Fruit fly (Drosophila melanogaster) whole organism: ENCODE results near the gene nenya.

Experiments used
- EcR ChIP-seq, 2 experiments: fragments of >200 bp; optimal IDR thresholded peaks; 2 replicates each; lab custom pipeline; 2017; ENCODE audit warnings: missing biosample characterization in 2 of 2, missing genetic modification characterization in 2 of 2, missing genetic modification reagents in 2 of 2
- psq ChIP-seq: fragments of >200 bp; optimal IDR thresholded peaks from 2 replicates; lab custom pipeline; 2017

DNA sequence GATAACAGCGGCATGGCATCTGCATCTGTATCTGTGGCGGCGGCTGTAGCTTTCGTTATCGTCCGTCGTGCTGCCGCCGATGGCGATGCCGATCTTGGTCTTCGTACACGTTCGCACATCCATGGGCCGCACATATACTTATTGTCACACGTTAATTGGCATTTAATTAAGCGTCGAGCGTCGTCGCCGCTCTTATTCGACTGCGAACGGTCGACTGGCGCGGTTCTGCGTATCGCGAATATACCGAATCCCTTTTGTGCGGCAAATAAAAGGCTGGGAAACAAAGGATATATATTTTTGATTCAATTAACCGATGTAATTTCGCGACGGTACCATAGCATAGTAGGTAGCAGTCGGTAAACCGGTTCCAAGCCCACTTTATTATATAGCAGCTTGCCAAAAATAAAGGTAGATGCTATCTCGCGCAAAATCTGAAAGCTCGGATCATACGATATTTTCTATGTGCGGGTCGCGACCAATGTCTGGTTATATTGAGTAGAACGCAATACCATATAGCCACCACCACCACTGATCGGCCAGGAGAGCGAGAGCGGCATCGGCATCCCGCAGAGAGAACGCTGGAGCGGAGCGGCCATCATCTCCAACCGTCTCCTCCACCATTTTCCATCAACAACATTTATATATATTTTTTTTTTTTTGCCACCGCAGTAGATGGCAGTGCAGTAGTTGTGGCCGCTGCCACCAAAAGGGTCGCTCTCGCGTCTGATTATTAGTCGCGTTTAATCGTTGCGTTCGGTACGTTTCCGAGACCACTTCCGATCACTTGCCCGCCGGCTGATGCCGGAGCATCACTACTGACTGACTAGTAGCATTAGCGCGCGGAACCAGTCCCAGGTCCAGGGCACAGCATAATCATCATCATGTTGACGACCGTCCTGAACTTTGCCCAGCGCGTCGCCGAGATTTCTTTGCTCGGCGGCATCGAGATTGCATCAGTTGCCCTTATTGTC is 2.7 kb downstream of the nenya start, which contains the start of gene mino:
- TF ChIP-seq EcR (GFP tag; optimal IDR thresholded peaks at IDR 0.05; lab: Kevin White, UChicago) (no peak), psq (lab: Kevin White, UChicago) (no peak)
